Fruit fly (Drosophila melanogaster): Measurements from ENCODE around the gene Or85f.

Or85f gene

dm6 chr3R:9448320-9448719, 50.3 kb downstream of the Or85f start (continued):
- TF ChIP-seq Med (GFP tag), result peak; percentile 58
- TF ChIP-seq CG12071 (GFP tag; optimal IDR thresholded peaks at IDR 0.05), result peak; percentile 53
- no peak for TF ChIP-seq danr (GFP tag; IDR thresholded peaks at IDR 0.05)
- no peak for TF ChIP-seq hkb (optimal IDR thresholded peaks at IDR 0.05)
- peak; percentile 32; the same call in 1 of the 2 replicates for TF ChIP-seq hkb (GFP tag; IDR thresholded peaks at IDR 0.05)
- TF ChIP-seq CG12299 (tag; optimal IDR thresholded peaks at IDR 0.05), result peak; percentile 5
- peak; percentile 30 for TF ChIP-seq CG6813 (GFP tag; optimal IDR thresholded peaks at IDR 0.05)
- peak; percentile 41 for TF ChIP-seq BtbVII (GFP tag; optimal IDR thresholded peaks at IDR 0.05)
- TF ChIP-seq PHDP (tag; optimal IDR thresholded peaks at IDR 0.05), result peak; percentile 25
- TF ChIP-seq Taf1 (GFP tag; IDR thresholded peaks at IDR 0.05), result no peak
- peak; percentile 0 for TF ChIP-seq mirr (GFP tag; optimal IDR thresholded peaks at IDR 0.05)
- 0 out of 2 replicates have a peak, but pooled peaks have one; percentile 19 for TF ChIP-seq E2f2 (GFP tag; IDR thresholded peaks at IDR 0.05)
- no peak for TF ChIP-seq CG2889 (GFP tag; IDR thresholded peaks at IDR 0.05)
- TF ChIP-seq ATbp (GFP tag; optimal IDR thresholded peaks at IDR 0.05), result peak; percentile 52
- no peak for TF ChIP-seq CG8290 (GFP tag; optimal IDR thresholded peaks at IDR 0.05)
- TF ChIP-seq CG8290 (tag; optimal IDR thresholded peaks at IDR 0.05), result peak in 1 of 2 experiments; percentile 10
- TF ChIP-seq sisA (GFP tag; IDR thresholded peaks at IDR 0.05), result no peak
